Worm (Caenorhabditis elegans) whole organism, L3 larva: ENCODE measurements around the gene T07G12.4.
A peak's percentile ranks its signal among the peaks of the same experiment; 100 is the strongest.

Experiments used
- R02D3.7 ChIP-seq: fragments of 150-350 bp; optimal IDR thresholded peaks from 2 replicates; lab custom pipeline; 2014; ENCODE audit warnings: missing biosample characterization, missing genetic modification characterization
- ama-1 ChIP-seq: fragments of 150-350 bp; optimal IDR thresholded peaks from 2 replicates; lab custom pipeline; 2018
- ceh-16 ChIP-seq: sonication (generic microtip); optimal IDR thresholded peaks from 2 replicates; lab custom pipeline; 2017; ENCODE audit warnings: missing biosample characterization, missing genetic modification characterization
- ceh-28 ChIP-seq: fragments of 150-350 bp; optimal IDR thresholded peaks from 2 replicates; lab custom pipeline; 2014; ENCODE audit warnings: missing biosample characterization, missing genetic modification reagents, missing genetic modification characterization
- ceh-82 ChIP-seq: fragments of 150-350 bp; optimal IDR thresholded peaks from 2 replicates; lab custom pipeline; 2014; ENCODE audit warnings: missing biosample characterization, missing genetic modification characterization
- ceh-9 ChIP-seq: sonication (generic microtip); optimal IDR thresholded peaks from 2 replicates; lab custom pipeline; 2018; ENCODE audit warnings: missing biosample characterization, missing genetic modification characterization
- daf-12 ChIP-seq: fragments of 150-350 bp; optimal IDR thresholded peaks from 2 replicates; lab custom pipeline; 2014; ENCODE audit warnings: missing biosample characterization, missing genetic modification reagents, missing genetic modification characterization
- egl-27 ChIP-seq: sonication (generic microtip); optimal IDR thresholded peaks from 4 replicates; lab custom pipeline; 2017; ENCODE audit warnings: missing biosample characterization, missing genetic modification reagents, missing genetic modification characterization
- egl-5 ChIP-seq: fragments of 150-350 bp; optimal IDR thresholded peaks from 2 replicates; lab custom pipeline; 2017; ENCODE audit warnings: missing biosample characterization, missing genetic modification reagents, missing genetic modification characterization, inconsistent platforms
- elt-2 ChIP-seq: sonication (generic microtip); optimal IDR thresholded peaks from 2 replicates; lab custom pipeline; 2016; ENCODE audit warnings: missing genetic modification reagents, mild to moderate bottlenecking, missing genetic modification characterization, missing compliant biosample characterization
- fkh-10 ChIP-seq: sonication (generic microtip); optimal IDR thresholded peaks from 2 replicates; lab custom pipeline; 2017; ENCODE audit warnings: missing biosample characterization, missing genetic modification reagents, missing genetic modification characterization
- fkh-2 ChIP-seq: fragments of 150-350 bp; optimal IDR thresholded peaks from 2 replicates; lab custom pipeline; 2014; ENCODE audit warnings: missing biosample characterization, missing genetic modification reagents, missing genetic modification characterization
- fos-1 ChIP-seq: fragments of 150-350 bp; optimal IDR thresholded peaks from 2 replicates; lab custom pipeline; 2014; ENCODE audit warnings: missing biosample characterization, missing genetic modification characterization
- hmg-11 ChIP-seq: sonication (generic microtip); optimal IDR thresholded peaks from 2 replicates; lab custom pipeline; 2016; ENCODE audit warnings: missing genetic modification characterization, missing compliant biosample characterization
- jun-1 ChIP-seq: fragments of 150-350 bp; optimal IDR thresholded peaks from 2 replicates; lab custom pipeline; 2014; ENCODE audit warnings: missing biosample characterization, missing genetic modification reagents, missing genetic modification characterization
- lin-15B ChIP-seq: fragments of 150-350 bp; optimal IDR thresholded peaks from 2 replicates; lab custom pipeline; 2014; ENCODE audit warnings: missing biosample characterization, missing genetic modification characterization
- lin-39 ChIP-seq: fragments of 150-350 bp; optimal IDR thresholded peaks from 2 replicates; lab custom pipeline; 2018; ENCODE audit warnings: missing biosample characterization, missing genetic modification reagents, missing genetic modification characterization
- lsy-12 ChIP-seq: sonication (generic microtip); optimal IDR thresholded peaks from 2 replicates; lab custom pipeline; 2016; ENCODE audit warnings: mild to moderate bottlenecking, missing genetic modification characterization, missing compliant biosample characterization
- mdl-1 ChIP-seq: fragments of 150-350 bp; optimal IDR thresholded peaks from 2 replicates; lab custom pipeline; 2014; ENCODE audit warnings: missing biosample characterization, missing genetic modification characterization
- mml-1 ChIP-seq: fragments of 150-350 bp; sonication (generic microtip); optimal IDR thresholded peaks from 3 replicates; lab custom pipeline; 2014; ENCODE audit warnings: missing biosample characterization, missing genetic modification characterization
- nfya-1 ChIP-seq: sonication (generic microtip); optimal IDR thresholded peaks from 2 replicates; lab custom pipeline; 2017; ENCODE audit warnings: missing genetic modification characterization, mild to moderate bottlenecking, missing compliant biosample characterization, antibody characterized with exemption, moderate library complexity; ENCODE audit not compliant: insufficient read depth
- nhr-11 ChIP-seq: fragments of 150-350 bp; optimal IDR thresholded peaks from 2 replicates; lab custom pipeline; 2014; ENCODE audit warnings: missing biosample characterization, missing genetic modification characterization
- nhr-23 ChIP-seq: fragments of 150-350 bp; optimal IDR thresholded peaks from 2 replicates; lab custom pipeline; 2014; ENCODE audit warnings: missing biosample characterization, missing genetic modification reagents, missing genetic modification characterization
- nhr-237 ChIP-seq: fragments of 150-350 bp; optimal IDR thresholded peaks from 2 replicates; lab custom pipeline; 2014; ENCODE audit warnings: missing biosample characterization, missing genetic modification characterization
- nhr-25 ChIP-seq: sonication (generic microtip); optimal IDR thresholded peaks from 2 replicates; lab custom pipeline; 2017; ENCODE audit warnings: missing biosample characterization, missing genetic modification characterization
- nhr-43 ChIP-seq: sonication (generic microtip); optimal IDR thresholded peaks from 2 replicates; lab custom pipeline; 2016; ENCODE audit warnings: mild to moderate bottlenecking, missing genetic modification characterization, missing compliant biosample characterization; ENCODE audit not compliant: poor library complexity, severe bottlenecking
- nhr-67 ChIP-seq: fragments of 150-350 bp; optimal IDR thresholded peaks from 2 replicates; lab custom pipeline; 2014; ENCODE audit warnings: missing biosample characterization, missing genetic modification characterization
- nhr-76 ChIP-seq: fragments of 150-350 bp; sonication (generic microtip); optimal IDR thresholded peaks from 5 replicates; lab custom pipeline; 2014; ENCODE audit warnings: missing biosample characterization, missing genetic modification characterization
- pha-4 ChIP-seq: fragments of 150-350 bp; optimal IDR thresholded peaks from 2 replicates; lab custom pipeline; 2014; ENCODE audit warnings: missing biosample characterization, missing genetic modification reagents, missing genetic modification characterization
- pqm-1 ChIP-seq: fragments of 150-350 bp; optimal IDR thresholded peaks from 2 replicates; lab custom pipeline; 2017; ENCODE audit warnings: missing biosample characterization, missing genetic modification characterization, inconsistent platforms
- skn-1 ChIP-seq: fragments of 150-350 bp; optimal IDR thresholded peaks from 2 replicates; lab custom pipeline; 2014; ENCODE audit warnings: missing biosample characterization, missing genetic modification characterization
- snpc-4 ChIP-seq: fragments of 150-350 bp; optimal IDR thresholded peaks from 2 replicates; lab custom pipeline; 2014; ENCODE audit warnings: missing biosample characterization, missing genetic modification characterization
- tbx-2 ChIP-seq: sonication (generic microtip); optimal IDR thresholded peaks from 2 replicates; lab custom pipeline; 2016; ENCODE audit warnings: mild to moderate bottlenecking, missing genetic modification characterization, missing compliant biosample characterization
- unc-62 ChIP-seq: fragments of 150-350 bp; sonication (generic microtip); optimal IDR thresholded peaks from 4 replicates; lab custom pipeline; 2014; ENCODE audit warnings: missing biosample characterization, missing genetic modification reagents, missing genetic modification characterization
- zag-1 ChIP-seq: fragments of 150-350 bp; optimal IDR thresholded peaks from 2 replicates; lab custom pipeline; 2014; ENCODE audit warnings: missing biosample characterization, missing genetic modification characterization

T07G12.4 gene

ce11 chrIV:10502345-10502744 is 36.1 kb downstream of the T07G12.4 start:
- TF ChIP-seq egl-5 (tag; lab: Kevin White, UChicago) (peak; percentile 45), pqm-1 (peak; percentile 97), nhr-11 (tag; lab: Kevin White, UChicago) (peak; percentile 20), ceh-28 (tag; lab: Kevin White, UChicago) (peak; percentile 59), ama-1 (lab: Kevin White, UChicago) (peak; percentile 29), lin-39 (no peak), hmg-11 (tag; lab: Kevin White, UChicago) (no peak), nfya-1 (tag; lab: Kevin White, UChicago) (peak; percentile 59), nhr-237 (no peak), pha-4 (peak; percentile 96), mdl-1 (tag; lab: Kevin White, UChicago) (peak; percentile 60), elt-2 (tag; lab: Kevin White, UChicago) (peak; percentile 88), jun-1 (tag; lab: Kevin White, UChicago) (peak; percentile 54), fkh-2 (tag; lab: Kevin White, UChicago) (no peak), skn-1 (tag; lab: Kevin White, UChicago) (peak; percentile 76)

ce11 chrIV:10501550-10502240 is 36.8 kb downstream of the T07G12.4 start, which contains the start of gene tax-6:
tax-6 (minus strand) TSS chrIV:10501600.
- TF ChIP-seq R02D3.7 (tag; lab: Kevin White, UChicago) (no peak), nhr-76 (tag; lab: Kevin White, UChicago) (no peak), snpc-4 (tag; lab: Kevin White, UChicago) (no peak), nhr-237 (no peak), nhr-11 (tag; lab: Kevin White, UChicago) (no peak), ceh-9 (no peak), mdl-1 (tag; lab: Kevin White, UChicago) (no peak), ceh-16 (tag; lab: Kevin White, UChicago) (no peak), ceh-82 (tag; lab: Kevin White, UChicago) (no peak)

ce11 chrIV:10500481-10500880 is 38.0 kb downstream of the T07G12.4 start:
- TF ChIP-seq R02D3.7 (tag; lab: Kevin White, UChicago) (no peak), nhr-67 (no peak), daf-12 (tag; lab: Kevin White, UChicago) (no peak), tbx-2 (tag; lab: Kevin White, UChicago) (no peak), jun-1 (tag; lab: Kevin White, UChicago) (no peak), nhr-23 (tag; lab: Kevin White, UChicago) (no peak), nhr-25 (tag; lab: Kevin White, UChicago) (no peak), nhr-43 (no peak), lsy-12 (no peak), nhr-11 (tag; lab: Kevin White, UChicago) (no peak), pqm-1 (no peak), nhr-76 (tag; lab: Kevin White, UChicago) (no peak), ceh-28 (tag; lab: Kevin White, UChicago) (no peak), hmg-11 (tag; lab: Kevin White, UChicago) (no peak), unc-62 (GFP tag; lab: Kevin White, UChicago) (no peak)

ce11 chrIV:10499948-10500356 is 38.5 kb downstream of the T07G12.4 start:
- peak; percentile 55 for TF ChIP-seq lin-15B (tag; lab: Kevin White, UChicago)
- TF ChIP-seq zag-1 (tag; lab: Kevin White, UChicago), result peak; percentile 62
- peak; percentile 88 for TF ChIP-seq lin-39
- TF ChIP-seq hmg-11 (tag; lab: Kevin White, UChicago), result peak; percentile 67
- peak; percentile 55 for TF ChIP-seq tbx-2 (tag; lab: Kevin White, UChicago)
- no peak for TF ChIP-seq mml-1 (tag; lab: Kevin White, UChicago)
- TF ChIP-seq egl-27, result no peak
- TF ChIP-seq nfya-1 (tag; lab: Kevin White, UChicago), result peak; percentile 86
- no peak for TF ChIP-seq ama-1 (lab: Kevin White, UChicago)
- no peak for TF ChIP-seq ceh-28 (tag; lab: Kevin White, UChicago)
- peak; percentile 21 for TF ChIP-seq fos-1 (tag; lab: Kevin White, UChicago)
- TF ChIP-seq nhr-11 (tag; lab: Kevin White, UChicago), result peak; percentile 71
- peak; percentile 2 for TF ChIP-seq snpc-4 (tag; lab: Kevin White, UChicago)
- peak; percentile 21 for TF ChIP-seq egl-5 (tag; lab: Kevin White, UChicago)
- peak; percentile 58 for TF ChIP-seq fkh-10 (GFP tag; lab: Kevin White, UChicago)
- TF ChIP-seq skn-1 (tag; lab: Kevin White, UChicago), result peak; percentile 27
